Worm (Caenorhabditis elegans): ENCODE results near the gene T19D12.2.
A peak's percentile ranks its signal among the peaks of the same experiment; 100 is the strongest.

T19D12.2 gene

ce11 chrII:6709680-6710079 lies 48.5 kb downstream of the T19D12.2 start (continued):
- TF ChIP-seq atf-7 (tag; optimal IDR thresholded peaks at IDR 0.05) = no peak

ce11 chrII:6710596-6710995 lies 49.5 kb downstream of the T19D12.2 start:
- TF ChIP-seq dox-1 (GFP tag; IDR thresholded peaks at IDR 0.05) = 0 out of 2 replicates have a peak, but pooled peaks have one; percentile 23
- no peak for TF ChIP-seq nfya-1 (tag; optimal IDR thresholded peaks at IDR 0.05; ENCODE audit: borderline replicate concordance, insufficient read depth)
- no peak for TF ChIP-seq mcd-1 (GFP tag; IDR thresholded peaks at IDR 0.05)
- TF ChIP-seq zfh-2 (GFP tag; conservative IDR thresholded peaks at IDR 0.05) = peak; percentile 74
- no peak for TF ChIP-seq nhr-179 (tag; optimal IDR thresholded peaks at IDR 0.05)
- no peak for TF ChIP-seq F49E8.2 (tag; optimal IDR thresholded peaks at IDR 0.05; ENCODE audit: insufficient read depth)

- TF ChIP-seq mel-28 (tag; optimal IDR thresholded peaks at IDR 0.05; ENCODE audit: borderline replicate concordance) (no peak), T07F8.4 (tag; optimal IDR thresholded peaks at IDR 0.05) (no peak), F22D6.2 (tag; optimal IDR thresholded peaks at IDR 0.05) (no peak), xnd-1 (tag; optimal IDR thresholded peaks at IDR 0.05) (no peak), unc-130 (GFP tag; optimal IDR thresholded peaks at IDR 0.05) (no peak), ztf-6 (GFP tag; IDR thresholded peaks at IDR 0.05) (no peak), K12H6.12 (tag; optimal IDR thresholded peaks at IDR 0.05) (no peak), nhr-80 (tag; optimal IDR thresholded peaks at IDR 0.05) (no peak), fkh-3 (tag; optimal IDR thresholded peaks at IDR 0.05) (no peak), attf-3 (GFP tag; conservative IDR thresholded peaks at IDR 0.05) (no peak), D2030.7 (GFP tag; IDR thresholded peaks at IDR 0.05) (no peak), ceh-100 (GFP tag; IDR thresholded peaks at IDR 0.05) (no peak), somi-1 (GFP tag; optimal IDR thresholded peaks at IDR 0.05) (no peak), dpff-1 (tag; optimal IDR thresholded peaks at IDR 0.05) (no peak), egrh-3 (GFP tag; IDR thresholded peaks at IDR 0.05) (no peak)
Measured at ce11 chrII:6712177-6712981, 51.2 kb downstream of the T19D12.2 start, which contains the start of the genes dpy-10 and T14B4.19. TSS of gene dpy-10 (minus strand) at chrII:6712227. TSS of gene T14B4.19 (minus strand) at chrII:6712931.

ce11 chrII:6713003-6713402 lies 51.9 kb downstream of the T19D12.2 start:
- TF ChIP-seq ztf-28 (GFP tag; IDR thresholded peaks at IDR 0.05) = no peak
- TF ChIP-seq lsl-1 (GFP tag; optimal IDR thresholded peaks at IDR 0.05) = no peak
- no peak for TF ChIP-seq ztf-22 (GFP tag; optimal IDR thresholded peaks at IDR 0.05)
- TF ChIP-seq ceh-79 (tag; optimal IDR thresholded peaks at IDR 0.05) = no peak
- TF ChIP-seq D2030.7 (GFP tag; IDR thresholded peaks at IDR 0.05) = no peak
- no peak for TF ChIP-seq mxl-1 (tag; optimal IDR thresholded peaks at IDR 0.05)
- TF ChIP-seq nfya-1 (tag; optimal IDR thresholded peaks at IDR 0.05; ENCODE audit: borderline replicate concordance, insufficient read depth) = no peak
- no peak for TF ChIP-seq sdz-38 (tag; optimal IDR thresholded peaks at IDR 0.05)
- no peak for TF ChIP-seq ztf-18 (tag; optimal IDR thresholded peaks at IDR 0.05)

- TF ChIP-seq snpc-1.1 (tag; optimal IDR thresholded peaks at IDR 0.05; ENCODE audit: insufficient read depth) = no peak
- no peak for TF ChIP-seq cebp-2 (GFP tag; IDR thresholded peaks at IDR 0.05)
Measured at ce11 chrII:6713832-6714342, 52.8 kb downstream of the T19D12.2 start, which contains the start of gene dpy-2. TSS of gene dpy-2 (plus strand) at chrII:6714292.

Measured in whole organism, young adult.